Fruit fly (Drosophila melanogaster) whole organism, wandering third instar larva: ENCODE results near the gene CG11241.
A peak's percentile ranks its signal among the peaks of the same experiment; 100 is the strongest.

Experiments
- HLH106 ChIP-seq: fragments of 200-800 bp; optimal IDR thresholded peaks from 3 replicates; lab custom pipeline; 2019; ENCODE audit warnings: missing biosample characterization, mild to moderate bottlenecking, missing genetic modification characterization, moderate library complexity
- Hr78 ChIP-seq: fragments of >200 bp; optimal IDR thresholded peaks from 2 replicates; lab custom pipeline; 2017; ENCODE audit warnings: missing biosample characterization, missing genetic modification characterization
- h ChIP-seq: fragments of 200-800 bp; sonication (Bioruptor generic); optimal IDR thresholded peaks from 3 replicates; lab custom pipeline; 2016; ENCODE audit warnings: missing biosample characterization, mild to moderate bottlenecking, missing genetic modification characterization
- lola ChIP-seq: fragments of >200 bp; optimal IDR thresholded peaks from 2 replicates; lab custom pipeline; 2017; ENCODE audit warnings: missing biosample characterization, missing genetic modification characterization

dm6 chr3L:22727739-22728335 is 10.4 kb downstream of the CG11241 start, which contains the start of the genes CG14450 and CG11367:
- no peak for TF ChIP-seq lola (GFP tag; lab: Kevin White, UChicago)
- peak; percentile 30 for TF ChIP-seq HLH106 (tag; lab: Kevin White, UChicago)
- TF ChIP-seq Hr78 (GFP tag; lab: Kevin White, UChicago), result no peak
- TF ChIP-seq h (GFP tag; lab: Kevin White, UChicago), result peak; percentile 52
